Fruit fly (Drosophila melanogaster) whole organism, embryonic: ENCODE results near the gene CG42693.

Source experiments
- ATbp ChIP-seq: fragments of 200-800 bp; sonication (Bioruptor generic); optimal IDR thresholded peaks from 2 replicates; lab custom pipeline; 2017; ENCODE audit warnings: missing biosample characterization, mild to moderate bottlenecking, missing genetic modification characterization, missing genetic modification reagents
- Antp ChIP-seq: fragments of 200-800 bp; sonication (Bioruptor generic); optimal IDR thresholded peaks from 3 replicates; lab custom pipeline; 2016; ENCODE audit warnings: missing biosample characterization, missing genetic modification characterization
- CG10565 ChIP-seq: fragments of 200-800 bp; sonication (Bioruptor generic); optimal IDR thresholded peaks from 3 replicates; lab custom pipeline; 2016; ENCODE audit warnings: missing biosample characterization, mild to moderate bottlenecking, missing genetic modification characterization
- CG11560 ChIP-seq: fragments of 200-800 bp; sonication (Bioruptor generic); IDR thresholded peaks from 3 replicates; pipeline ENCODE4 v1.3.6; 2022; ENCODE audit warnings: missing biosample characterization, missing genetic modification characterization
- CG11695 ChIP-seq: fragments of 200-800 bp; sonication (Bioruptor generic); IDR thresholded peaks from 3 replicates; pipeline ENCODE4 v1.3.6; 2022; ENCODE audit warnings: missing biosample characterization, missing genetic modification characterization
- CG12071 ChIP-seq: fragments of 200-800 bp; sonication (Bioruptor generic); optimal IDR thresholded peaks from 3 replicates; lab custom pipeline; 2018; ENCODE audit warnings: missing biosample characterization, mild to moderate bottlenecking, missing genetic modification characterization
- CG12104 ChIP-seq: fragments of 200-800 bp; sonication (Bioruptor generic); optimal IDR thresholded peaks from 3 replicates; lab custom pipeline; 2016; ENCODE audit warnings: missing biosample characterization, missing genetic modification characterization
- CG14710 ChIP-seq: fragments of 200-800 bp; sonication (Bioruptor generic); optimal IDR thresholded peaks from 3 replicates; lab custom pipeline; 2019; ENCODE audit warnings: missing biosample characterization, mild to moderate bottlenecking, missing genetic modification characterization, moderate library complexity
- CG16815 ChIP-seq: fragments of 200-800 bp; sonication (Bioruptor generic); optimal IDR thresholded peaks from 3 replicates; lab custom pipeline; 2017; ENCODE audit warnings: missing biosample characterization, mild to moderate bottlenecking, missing genetic modification characterization
- CG18262 ChIP-seq: fragments of 200-800 bp; optimal IDR thresholded peaks from 3 replicates; lab custom pipeline; 2019; ENCODE audit warnings: missing biosample characterization, mild to moderate bottlenecking, missing genetic modification characterization, moderate library complexity
- CG18476 ChIP-seq: fragments of 200-800 bp; sonication (Bioruptor generic); optimal IDR thresholded peaks from 2 replicates; lab custom pipeline; 2016; ENCODE audit warnings: missing biosample characterization, mild to moderate bottlenecking, missing genetic modification characterization
- CG2712 ChIP-seq: fragments of 200-800 bp; optimal IDR thresholded peaks from 3 replicates; lab custom pipeline; 2019; ENCODE audit warnings: missing biosample characterization, mild to moderate bottlenecking, missing genetic modification characterization, moderate library complexity
- CG30403 ChIP-seq: fragments of 200-800 bp; sonication (Bioruptor generic); optimal IDR thresholded peaks from 3 replicates; lab custom pipeline; 2016; ENCODE audit warnings: missing biosample characterization, missing genetic modification characterization
- CG31441 ChIP-seq: fragments of 200-800 bp; sonication (Bioruptor generic); IDR thresholded peaks from 2 replicates; pipeline ENCODE4 v1.3.6; 2022; ENCODE audit warnings: missing biosample characterization, missing genetic modification characterization
- CG4404 ChIP-seq: fragments of 200-800 bp; sonication (Bioruptor generic); IDR thresholded peaks from 2 replicates; pipeline ENCODE4 v1.3.6; 2022; ENCODE audit warnings: missing biosample characterization, missing genetic modification characterization
- CG4424 ChIP-seq: fragments of 200-800 bp; sonication (Bioruptor generic); optimal IDR thresholded peaks from 3 replicates; lab custom pipeline; 2016; ENCODE audit warnings: missing biosample characterization, missing genetic modification characterization
- CG5245 ChIP-seq: fragments of 200-800 bp; sonication (Bioruptor generic); optimal IDR thresholded peaks from 3 replicates; lab custom pipeline; 2016; ENCODE audit warnings: missing biosample characterization, missing genetic modification characterization
- D ChIP-seq, 2 experiments: fragments of 200-800 bp in 1 of 2; fragments of >200 bp in 1 of 2; sonication (Bioruptor generic) in 1 of 2; optimal IDR thresholded peaks; 2 replicates in 1 of 2; 3 replicates in 1 of 2; lab custom pipeline; 2017; ENCODE audit warnings: mild to moderate bottlenecking in 1 of 2, missing biosample characterization in 1 of 2, missing genetic modification characterization in 1 of 2, missing genetic modification reagents in 1 of 2
- Dbx ChIP-seq: fragments of 200-800 bp; sonication (Bioruptor generic); IDR thresholded peaks from 3 replicates; pipeline ENCODE4 v1.3.6; 2022; ENCODE audit warnings: missing biosample characterization, missing genetic modification characterization
- Drgx ChIP-seq: fragments of 200-800 bp; sonication (Bioruptor generic); IDR thresholded peaks from 2 replicates; pipeline ENCODE4 v1.3.6; 2022; ENCODE audit warnings: missing biosample characterization, missing genetic modification characterization
- Ets65A ChIP-seq: fragments of 200-800 bp; sonication (Bioruptor generic); peaks from one replicate; lab custom pipeline; 2016; ENCODE audit warnings: missing biosample characterization, missing genetic modification characterization
- Hand ChIP-seq: fragments of 200-800 bp; sonication (Bioruptor generic); optimal IDR thresholded peaks from 2 replicates; lab custom pipeline; 2017; ENCODE audit warnings: mild to moderate bottlenecking, missing biosample characterization, missing genetic modification reagents, missing genetic modification characterization
- Kr ChIP-seq: fragments of 200-800 bp; sonication (Bioruptor generic); optimal IDR thresholded peaks from 2 replicates; lab custom pipeline; 2017; ENCODE audit warnings: missing biosample characterization, mild to moderate bottlenecking, missing genetic modification characterization
- Med ChIP-seq: fragments of 200-800 bp; sonication (Bioruptor generic); peaks from one replicate; lab custom pipeline; 2016; ENCODE audit warnings: missing biosample characterization, missing genetic modification characterization, mild to moderate bottlenecking, inconsistent platforms, moderate library complexity
- Nf-YC ChIP-seq: fragments of 200-800 bp; optimal IDR thresholded peaks from 3 replicates; lab custom pipeline; 2019; ENCODE audit warnings: missing biosample characterization, mild to moderate bottlenecking, missing genetic modification characterization, moderate library complexity
- Xrp1 ChIP-seq: fragments of 200-800 bp; sonication (Bioruptor generic); IDR thresholded peaks from 2 replicates; pipeline ENCODE4 v1.3.6; 2022; ENCODE audit warnings: missing biosample characterization, missing genetic modification characterization
- YL-1 ChIP-seq: fragments of 200-800 bp; sonication (Bioruptor generic); optimal IDR thresholded peaks from 3 replicates; lab custom pipeline; 2017; ENCODE audit warnings: missing biosample characterization, mild to moderate bottlenecking, missing genetic modification characterization
- ac ChIP-seq: fragments of 200-800 bp; sonication (Bioruptor generic); optimal IDR thresholded peaks from 3 replicates; lab custom pipeline; 2017; ENCODE audit warnings: missing biosample characterization, mild to moderate bottlenecking, missing genetic modification characterization
- az2 ChIP-seq: fragments of 200-800 bp; sonication (Bioruptor generic); optimal IDR thresholded peaks from 3 replicates; lab custom pipeline; 2016; ENCODE audit warnings: missing biosample characterization, missing genetic modification characterization
- bigmax ChIP-seq: fragments of 200-800 bp; sonication (Bioruptor generic); optimal IDR thresholded peaks from 2 replicates; lab custom pipeline; 2018; ENCODE audit warnings: missing biosample characterization, mild to moderate bottlenecking, missing genetic modification characterization
- dm ChIP-seq: fragments of 200-800 bp; sonication (Bioruptor generic); optimal IDR thresholded peaks from 3 replicates; lab custom pipeline; 2016; ENCODE audit warnings: missing biosample characterization, missing genetic modification characterization
- dmrt11E ChIP-seq: fragments of 200-800 bp; sonication (Bioruptor generic); optimal IDR thresholded peaks from 3 replicates; lab custom pipeline; 2018; ENCODE audit warnings: missing biosample characterization, mild to moderate bottlenecking, missing genetic modification characterization, moderate library complexity
- emc ChIP-seq: fragments of 200-800 bp; sonication (Bioruptor generic); optimal IDR thresholded peaks from 2 replicates; lab custom pipeline; 2016; ENCODE audit warnings: missing biosample characterization, missing genetic modification characterization
- fd3F ChIP-seq: fragments of 200-800 bp; sonication (Bioruptor generic); optimal IDR thresholded peaks from 2 replicates; lab custom pipeline; 2018; ENCODE audit warnings: missing biosample characterization, mild to moderate bottlenecking, missing genetic modification characterization, moderate library complexity
- gem ChIP-seq: fragments of 200-800 bp; sonication (Bioruptor generic); optimal IDR thresholded peaks from 2 replicates; lab custom pipeline; 2019; ENCODE audit warnings: missing biosample characterization, mild to moderate bottlenecking, missing genetic modification characterization, moderate library complexity
- lbe ChIP-seq: fragments of 200-800 bp; sonication (Bioruptor generic); optimal IDR thresholded peaks from 2 replicates; lab custom pipeline; 2016; ENCODE audit warnings: missing biosample characterization, mild to moderate bottlenecking, missing genetic modification characterization
- lola ChIP-seq, 3 experiments: fragments of >200 bp in 2 of 3; fragments of 200-800 bp in 1 of 3; sonication (Bioruptor generic) in 1 of 3; optimal IDR thresholded peaks; 2 replicates each; lab custom pipeline; 2017 to 2019; ENCODE audit warnings: missing biosample characterization in 3 of 3, missing genetic modification characterization in 3 of 3, mild to moderate bottlenecking in 1 of 3, moderate library complexity in 1 of 3
- nom ChIP-seq: fragments of 200-800 bp; sonication (Bioruptor generic); optimal IDR thresholded peaks from 2 replicates; lab custom pipeline; 2017; ENCODE audit warnings: missing biosample characterization, missing genetic modification characterization, mild to moderate bottlenecking, moderate library complexity, missing genetic modification reagents
- org-1 ChIP-seq: fragments of 200-800 bp; sonication (Bioruptor generic); optimal IDR thresholded peaks from 2 replicates; lab custom pipeline; 2017; ENCODE audit warnings: missing biosample characterization, missing genetic modification characterization
- phol ChIP-seq: fragments of 200-800 bp; sonication (Bioruptor generic); optimal IDR thresholded peaks from 3 replicates; lab custom pipeline; 2018; ENCODE audit warnings: missing biosample characterization, mild to moderate bottlenecking, missing genetic modification characterization, moderate library complexity
- pnt ChIP-seq: fragments of 200-800 bp; sonication (Bioruptor generic); optimal IDR thresholded peaks from 3 replicates; lab custom pipeline; 2016; ENCODE audit warnings: missing biosample characterization, missing genetic modification characterization
- repo ChIP-seq: fragments of 200-800 bp; sonication (Bioruptor generic); optimal IDR thresholded peaks from 2 replicates; lab custom pipeline; 2016; ENCODE audit warnings: missing biosample characterization, missing genetic modification characterization
- salm ChIP-seq: fragments of 200-800 bp; sonication (Bioruptor generic); optimal IDR thresholded peaks from 2 replicates; lab custom pipeline; 2018; ENCODE audit warnings: missing biosample characterization, mild to moderate bottlenecking, missing genetic modification characterization
- sim ChIP-seq: fragments of 200-800 bp; sonication (Bioruptor generic); IDR thresholded peaks from 2 replicates; pipeline ENCODE4 v1.3.6; 2022; ENCODE audit warnings: missing biosample characterization, missing genetic modification characterization
- tll ChIP-seq, 2 experiments: fragments of 200-800 bp in 1 of 2; fragments of >200 bp in 1 of 2; sonication (Bioruptor generic) in 1 of 2; optimal IDR thresholded peaks; 2 replicates each; lab custom pipeline; 2017 to 2019; ENCODE audit warnings: missing biosample characterization in 2 of 2, missing genetic modification characterization in 2 of 2, mild to moderate bottlenecking in 1 of 2, moderate library complexity in 1 of 2
- unc-4 ChIP-seq: fragments of 200-800 bp; sonication (Bioruptor generic); IDR thresholded peaks from 2 replicates; pipeline ENCODE4 v1.3.6; 2022; ENCODE audit warnings: missing biosample characterization, missing genetic modification characterization; ENCODE audit not compliant: partially characterized antibody

Gene CG42693

DNA sequence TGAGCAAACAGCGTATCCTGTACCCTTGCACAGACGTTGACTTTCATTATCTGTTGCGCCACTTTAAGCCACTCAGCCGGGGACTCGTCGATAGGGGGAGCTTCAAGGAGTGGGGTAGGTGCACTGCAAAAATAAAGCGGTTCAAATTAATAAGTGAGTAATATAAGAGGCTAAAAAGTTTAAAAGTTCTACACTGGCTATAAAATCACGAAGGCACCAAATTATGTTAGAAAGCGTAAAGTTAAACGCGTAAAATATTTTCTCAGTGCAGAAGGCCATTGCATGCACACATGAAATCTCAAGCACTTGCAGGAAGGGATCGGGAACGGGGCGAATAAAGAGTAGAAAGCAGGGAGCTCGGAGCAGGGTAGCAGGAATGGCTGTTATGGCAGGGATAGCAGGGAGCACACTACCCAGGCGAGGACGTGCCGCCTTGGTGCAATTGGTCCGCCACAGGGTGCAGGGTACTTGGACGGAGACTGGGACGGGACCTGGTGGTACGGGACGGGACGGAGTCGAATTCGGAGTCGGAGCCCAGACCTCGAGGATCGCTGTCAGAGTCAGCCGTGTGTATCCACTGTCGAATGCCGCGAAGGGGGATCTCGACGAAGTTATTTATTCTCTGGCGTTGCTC lies 9.9 kb downstream of the CG42693 start (continued):
- TF ChIP-seq CG31441 (GFP tag; lab: Robert Waterston, UW): 0 out of 2 replicates have a peak, but pooled peaks have one; percentile 11
- peak; percentile 24 for TF ChIP-seq Med (GFP tag; lab: Kevin White, UChicago)
- peak; percentile 88 for TF ChIP-seq lbe (GFP tag; lab: Kevin White, UChicago)
- TF ChIP-seq CG4424 (GFP tag; lab: Kevin White, UChicago): peak; percentile 32
- peak; percentile 45 for TF ChIP-seq CG18262 (tag; lab: Kevin White, UChicago)
- TF ChIP-seq CG2712 (tag; lab: Kevin White, UChicago): peak; percentile 35
- TF ChIP-seq CG16815 (GFP tag; lab: Kevin White, UChicago): peak; percentile 25
- TF ChIP-seq CG14710: peak; percentile 10
- peak; percentile 30 for TF ChIP-seq gem
- TF ChIP-seq Drgx (GFP tag; lab: Robert Waterston, UW): peak; percentile 61
- TF ChIP-seq sim: 0 out of 2 replicates have a peak, but pooled peaks have one; percentile 11
- no peak for TF ChIP-seq org-1 (GFP tag; lab: Kevin White, UChicago)
- TF ChIP-seq Antp: peak; percentile 0
- TF ChIP-seq CG12071 (GFP tag; lab: Kevin White, UChicago): no peak
- TF ChIP-seq nom (GFP tag; lab: Kevin White, UChicago): peak; percentile 79
- TF ChIP-seq dmrt11E (tag; lab: Kevin White, UChicago): peak; percentile 65
- TF ChIP-seq lola (GFP tag; optimal IDR thresholded peaks at IDR 0.05; lab: Kevin White, UChicago): peak in 1 of 3 experiments; percentile 32
- peak; percentile 16 for TF ChIP-seq phol (tag; lab: Kevin White, UChicago)
- TF ChIP-seq repo (GFP tag; lab: Kevin White, UChicago): no peak
- TF ChIP-seq Xrp1 (GFP tag; lab: Robert Waterston, UW): peak; percentile 38; the same call in 1 of the 2 replicates
- TF ChIP-seq CG4404 (GFP tag; lab: Robert Waterston, UW): peak; percentile 8; the same call in 1 of the 2 replicates
- TF ChIP-seq D (optimal IDR thresholded peaks at IDR 0.05; lab: Kevin White, UChicago): no peak
- TF ChIP-seq D (GFP tag; optimal IDR thresholded peaks at IDR 0.05; lab: Kevin White, UChicago): peak; percentile 26
- peak; percentile 4 for TF ChIP-seq az2 (GFP tag; lab: Kevin White, UChicago)

- no peak for TF ChIP-seq Nf-YC (tag; lab: Kevin White, UChicago)
- TF ChIP-seq tll (GFP tag; optimal IDR thresholded peaks at IDR 0.05; lab: Kevin White, UChicago): peak in 1 of 2 experiments; percentile 68
- peak; percentile 50 for TF ChIP-seq ac (GFP tag; lab: Kevin White, UChicago)
- TF ChIP-seq fd3F (GFP tag; lab: Kevin White, UChicago): no peak
- no peak for TF ChIP-seq Dbx
- TF ChIP-seq Kr (GFP tag; lab: Kevin White, UChicago): peak; percentile 9
- TF ChIP-seq CG11695 (GFP tag; lab: Robert Waterston, UW): no peak
- TF ChIP-seq emc (GFP tag; lab: Kevin White, UChicago): no peak
- TF ChIP-seq CG11560 (tag; lab: Robert Waterston, UW): no peak
- no peak for TF ChIP-seq Ets65A (GFP tag; lab: Kevin White, UChicago)
- no peak for TF ChIP-seq pnt
- TF ChIP-seq ATbp (GFP tag; lab: Kevin White, UChicago): no peak
- TF ChIP-seq YL-1 (GFP tag; lab: Kevin White, UChicago): no peak
- TF ChIP-seq CG30403 (GFP tag; lab: Kevin White, UChicago): no peak
- no peak for TF ChIP-seq CG5245
- TF ChIP-seq bigmax (GFP tag; lab: Kevin White, UChicago): no peak
- no peak for TF ChIP-seq dm (GFP tag; lab: Kevin White, UChicago)
- no peak for TF ChIP-seq CG18476 (GFP tag; lab: Kevin White, UChicago)
- TF ChIP-seq CG10565 (GFP tag; lab: Kevin White, UChicago): no peak
- TF ChIP-seq salm (tag; lab: Kevin White, UChicago): no peak
- no peak for TF ChIP-seq Hand (GFP tag; lab: Kevin White, UChicago)
- TF ChIP-seq unc-4 (GFP tag; lab: Robert Waterston, UW): no peak
- TF ChIP-seq CG12104 (GFP tag; lab: Kevin White, UChicago): no peak
- TF ChIP-seq, all 482 proteins: peak for 3
Observed at dm6 chr3R:31697606-31698005, 10.5 kb downstream of the CG42693 start.
